Fruit fly (Drosophila melanogaster) whole organism, prepupa: ENCODE measurements around the gene CG7497.

Experiments
- Blimp-1 ChIP-seq: fragments of 200-800 bp; sonication (Bioruptor generic); optimal IDR thresholded peaks from 3 replicates; lab custom pipeline; 2017; ENCODE audit warnings: missing biosample characterization, missing genetic modification characterization, mild to moderate bottlenecking, moderate library complexity, missing genetic modification reagents
- CG10631 ChIP-seq: fragments of 200-800 bp; sonication (Bioruptor generic); optimal IDR thresholded peaks from 2 replicates; lab custom pipeline; 2016; ENCODE audit warnings: missing biosample characterization, missing genetic modification characterization
- CG10669 ChIP-seq: fragments of 200-800 bp; sonication (Bioruptor generic); optimal IDR thresholded peaks from 3 replicates; lab custom pipeline; 2018; ENCODE audit warnings: missing biosample characterization, mild to moderate bottlenecking, missing genetic modification characterization, moderate library complexity
- CG11762 ChIP-seq: fragments of 200-800 bp; sonication (Bioruptor generic); optimal IDR thresholded peaks from 3 replicates; lab custom pipeline; 2016; ENCODE audit warnings: missing biosample characterization, missing genetic modification characterization; ENCODE audit not compliant: insufficient read depth
- CG11902 ChIP-seq: fragments of 200-800 bp; sonication (Bioruptor generic); optimal IDR thresholded peaks from 3 replicates; lab custom pipeline; 2016; ENCODE audit warnings: missing biosample characterization, missing genetic modification characterization
- CG15336 ChIP-seq: fragments of 200-800 bp; sonication (Bioruptor generic); IDR thresholded peaks from 2 replicates; pipeline ENCODE4 v1.3.6; 2022; ENCODE audit warnings: missing biosample characterization, missing genetic modification characterization
- CG1621 ChIP-seq: fragments of 200-800 bp; sonication (Bioruptor generic); optimal IDR thresholded peaks from 3 replicates; lab custom pipeline; 2018; ENCODE audit warnings: missing biosample characterization, mild to moderate bottlenecking, missing genetic modification characterization
- CG16779 ChIP-seq: fragments of 200-800 bp; sonication (Bioruptor generic); optimal IDR thresholded peaks from 3 replicates; lab custom pipeline; 2017; ENCODE audit warnings: missing biosample characterization, mild to moderate bottlenecking, missing genetic modification characterization
- CG3032 ChIP-seq: fragments of 200-800 bp; optimal IDR thresholded peaks from 2 replicates; lab custom pipeline; 2019; ENCODE audit warnings: missing biosample characterization, mild to moderate bottlenecking, missing genetic modification characterization, moderate library complexity
- CG31627 ChIP-seq: fragments of 200-800 bp; sonication (Bioruptor generic); optimal IDR thresholded peaks from 3 replicates; lab custom pipeline; 2016; ENCODE audit warnings: missing biosample characterization, missing genetic modification characterization
- CG34406 ChIP-seq: fragments of 200-800 bp; sonication (Bioruptor generic); optimal IDR thresholded peaks from 3 replicates; lab custom pipeline; 2016; ENCODE audit warnings: missing biosample characterization, missing genetic modification characterization
- CG3919 ChIP-seq: fragments of 200-800 bp; sonication (Bioruptor generic); optimal IDR thresholded peaks from 3 replicates; lab custom pipeline; 2016; ENCODE audit warnings: missing biosample characterization, missing genetic modification characterization
- CG4318 ChIP-seq: fragments of 200-800 bp; sonication (Bioruptor generic); optimal IDR thresholded peaks from 3 replicates; lab custom pipeline; 2017; ENCODE audit warnings: missing biosample characterization, mild to moderate bottlenecking, missing genetic modification characterization
- CG6163 ChIP-seq: fragments of 200-800 bp; sonication (Bioruptor generic); IDR thresholded peaks from 3 replicates; pipeline ENCODE4 v1.3.6; 2022; ENCODE audit warnings: missing biosample characterization, missing genetic modification characterization
- CG6792 ChIP-seq: fragments of 200-800 bp; sonication (Bioruptor generic); optimal IDR thresholded peaks from 3 replicates; lab custom pipeline; 2016; ENCODE audit warnings: missing biosample characterization, missing genetic modification characterization
- CG6808 ChIP-seq: fragments of 200-800 bp; sonication (Bioruptor generic); optimal IDR thresholded peaks from 3 replicates; lab custom pipeline; 2017; ENCODE audit warnings: missing biosample characterization, missing genetic modification characterization, mild to moderate bottlenecking, moderate library complexity, missing genetic modification reagents
- CG6854 ChIP-seq: fragments of 200-800 bp; sonication (Bioruptor generic); optimal IDR thresholded peaks from 2 replicates; lab custom pipeline; 2017; ENCODE audit warnings: missing biosample characterization, mild to moderate bottlenecking, missing genetic modification characterization
- CG7368 ChIP-seq: fragments of 200-800 bp; sonication (Bioruptor generic); optimal IDR thresholded peaks from 3 replicates; lab custom pipeline; 2016; ENCODE audit warnings: missing biosample characterization, missing genetic modification characterization
- CG8119 ChIP-seq: fragments of 200-800 bp; sonication (Bioruptor generic); IDR thresholded peaks from 3 replicates; pipeline ENCODE4 v1.3.6; 2022; ENCODE audit warnings: missing biosample characterization, missing genetic modification characterization
- Eip78C ChIP-seq: fragments of 200-800 bp; sonication (Bioruptor generic); peaks from one replicate; lab custom pipeline; 2016; ENCODE audit warnings: missing biosample characterization, missing genetic modification characterization
- Eip93F ChIP-seq: fragments of 200-800 bp; sonication (Bioruptor generic); optimal IDR thresholded peaks from 2 replicates; lab custom pipeline; 2016; ENCODE audit warnings: missing biosample characterization, mild to moderate bottlenecking, missing genetic modification characterization
- Ets96B ChIP-seq: fragments of 200-800 bp; optimal IDR thresholded peaks from 2 replicates; lab custom pipeline; 2019; ENCODE audit warnings: missing biosample characterization, mild to moderate bottlenecking, missing genetic modification characterization, moderate library complexity
- Gug ChIP-seq: fragments of 200-800 bp; sonication (Bioruptor generic); IDR thresholded peaks from 2 replicates; pipeline ENCODE4 v1.3.6; 2022; ENCODE audit warnings: missing biosample characterization, missing genetic modification characterization
- Hr38 ChIP-seq: sonication (Bioruptor generic); optimal IDR thresholded peaks from 2 replicates; lab custom pipeline; 2016; ENCODE audit warnings: missing biosample characterization, missing genetic modification characterization
- Hr39 ChIP-seq: fragments of 200-800 bp; sonication (Bioruptor generic); optimal IDR thresholded peaks from 2 replicates; lab custom pipeline; 2016; ENCODE audit warnings: missing biosample characterization, missing genetic modification characterization
- Hr4 ChIP-seq: fragments of 200-800 bp; sonication (Bioruptor generic); optimal IDR thresholded peaks from 3 replicates; lab custom pipeline; 2016; ENCODE audit warnings: missing biosample characterization, missing genetic modification characterization
- Lpt ChIP-seq: fragments of 200-800 bp; sonication (Bioruptor generic); optimal IDR thresholded peaks from 3 replicates; lab custom pipeline; 2016; ENCODE audit warnings: missing biosample characterization, missing genetic modification characterization
- Met ChIP-seq: fragments of 200-800 bp; sonication (Bioruptor generic); optimal IDR thresholded peaks from 3 replicates; lab custom pipeline; 2016; ENCODE audit warnings: missing biosample characterization, missing genetic modification characterization
- OdsH ChIP-seq: fragments of 200-800 bp; sonication (Bioruptor generic); optimal IDR thresholded peaks from 3 replicates; lab custom pipeline; 2016; ENCODE audit warnings: missing biosample characterization, missing genetic modification characterization
- Smox ChIP-seq: fragments of 200-800 bp; sonication (Bioruptor generic); optimal IDR thresholded peaks from 3 replicates; lab custom pipeline; 2016; ENCODE audit warnings: missing biosample characterization, missing genetic modification characterization
- Sox102F ChIP-seq: fragments of 200-800 bp; sonication (Bioruptor generic); optimal IDR thresholded peaks from 2 replicates; lab custom pipeline; 2016; ENCODE audit warnings: missing biosample characterization, mild to moderate bottlenecking, missing genetic modification characterization
- achi ChIP-seq: fragments of 200-800 bp; sonication (Bioruptor generic); optimal IDR thresholded peaks from 3 replicates; lab custom pipeline; 2016; ENCODE audit warnings: missing biosample characterization, missing genetic modification characterization
- acj6 ChIP-seq: fragments of 200-800 bp; sonication (Bioruptor generic); optimal IDR thresholded peaks from 3 replicates; lab custom pipeline; 2016; ENCODE audit warnings: missing biosample characterization, missing genetic modification characterization
- cyc ChIP-seq: fragments of 200-800 bp; sonication (Bioruptor generic); optimal IDR thresholded peaks from 3 replicates; lab custom pipeline; 2016; ENCODE audit warnings: missing biosample characterization, missing genetic modification characterization
- dac ChIP-seq: fragments of 200-800 bp; sonication (Bioruptor generic); optimal IDR thresholded peaks from 2 replicates; lab custom pipeline; 2017; ENCODE audit warnings: missing biosample characterization, mild to moderate bottlenecking, missing genetic modification characterization
- eg ChIP-seq: fragments of 200-800 bp; sonication (Bioruptor generic); IDR thresholded peaks from 3 replicates; pipeline ENCODE4 v1.3.6; 2022; ENCODE audit warnings: missing biosample characterization, missing genetic modification characterization
- esn ChIP-seq: fragments of 200-800 bp; sonication (Bioruptor generic); optimal IDR thresholded peaks from 2 replicates; lab custom pipeline; 2016; ENCODE audit warnings: missing biosample characterization, mild to moderate bottlenecking, missing genetic modification characterization, moderate library complexity
- fd59A ChIP-seq: fragments of 200-800 bp; sonication (Bioruptor generic); optimal IDR thresholded peaks from 2 replicates; lab custom pipeline; 2017; ENCODE audit warnings: missing biosample characterization, mild to moderate bottlenecking, missing genetic modification characterization, missing genetic modification reagents
- fd85E ChIP-seq: fragments of 200-800 bp; sonication (Bioruptor generic); optimal IDR thresholded peaks from 3 replicates; lab custom pipeline; 2016; ENCODE audit warnings: missing biosample characterization, missing genetic modification characterization
- fkh ChIP-seq: fragments of 200-800 bp; sonication (Bioruptor generic); optimal IDR thresholded peaks from 3 replicates; lab custom pipeline; 2017; ENCODE audit warnings: missing biosample characterization, mild to moderate bottlenecking, missing genetic modification characterization, moderate library complexity
- net ChIP-seq: fragments of 200-800 bp; sonication (Bioruptor generic); optimal IDR thresholded peaks from 3 replicates; lab custom pipeline; 2016; ENCODE audit warnings: missing biosample characterization, missing genetic modification characterization
- pdm3 ChIP-seq: fragments of 200-800 bp; sonication (Bioruptor generic); optimal IDR thresholded peaks from 3 replicates; lab custom pipeline; 2016; ENCODE audit warnings: missing biosample characterization, missing genetic modification characterization
- salr ChIP-seq, 2 experiments: fragments of 200-800 bp; sonication (Bioruptor generic); optimal IDR thresholded peaks; 3 replicates each; lab custom pipeline; 2016 to 2018; ENCODE audit warnings: missing biosample characterization in 2 of 2, missing genetic modification characterization in 2 of 2, mild to moderate bottlenecking in 1 of 2
- spab ChIP-seq: fragments of 200-800 bp; sonication (Bioruptor generic); optimal IDR thresholded peaks from 2 replicates; lab custom pipeline; 2017; ENCODE audit warnings: missing biosample characterization, mild to moderate bottlenecking, missing genetic modification characterization, missing genetic modification reagents
- ss ChIP-seq, 2 experiments: fragments of 200-800 bp; sonication (Bioruptor generic); optimal IDR thresholded peaks; 2 replicates in 1 of 2; 3 replicates in 1 of 2; lab custom pipeline; 2017 to 2018; ENCODE audit warnings: mild to moderate bottlenecking in 2 of 2, missing biosample characterization in 2 of 2, missing genetic modification characterization in 2 of 2, moderate library complexity in 1 of 2
- svp ChIP-seq: fragments of 200-800 bp; sonication (Bioruptor generic); peaks from one replicate; lab custom pipeline; 2016; ENCODE audit warnings: missing biosample characterization, missing genetic modification characterization
- topi ChIP-seq: fragments of 200-800 bp; sonication (Bioruptor generic); optimal IDR thresholded peaks from 3 replicates; lab custom pipeline; 2016; ENCODE audit warnings: missing biosample characterization, missing genetic modification characterization
- vri ChIP-seq: fragments of 200-800 bp; sonication (Bioruptor generic); optimal IDR thresholded peaks from 3 replicates; lab custom pipeline; 2016; ENCODE audit warnings: missing biosample characterization, mild to moderate bottlenecking, missing genetic modification characterization

CG7497 gene

DNA sequence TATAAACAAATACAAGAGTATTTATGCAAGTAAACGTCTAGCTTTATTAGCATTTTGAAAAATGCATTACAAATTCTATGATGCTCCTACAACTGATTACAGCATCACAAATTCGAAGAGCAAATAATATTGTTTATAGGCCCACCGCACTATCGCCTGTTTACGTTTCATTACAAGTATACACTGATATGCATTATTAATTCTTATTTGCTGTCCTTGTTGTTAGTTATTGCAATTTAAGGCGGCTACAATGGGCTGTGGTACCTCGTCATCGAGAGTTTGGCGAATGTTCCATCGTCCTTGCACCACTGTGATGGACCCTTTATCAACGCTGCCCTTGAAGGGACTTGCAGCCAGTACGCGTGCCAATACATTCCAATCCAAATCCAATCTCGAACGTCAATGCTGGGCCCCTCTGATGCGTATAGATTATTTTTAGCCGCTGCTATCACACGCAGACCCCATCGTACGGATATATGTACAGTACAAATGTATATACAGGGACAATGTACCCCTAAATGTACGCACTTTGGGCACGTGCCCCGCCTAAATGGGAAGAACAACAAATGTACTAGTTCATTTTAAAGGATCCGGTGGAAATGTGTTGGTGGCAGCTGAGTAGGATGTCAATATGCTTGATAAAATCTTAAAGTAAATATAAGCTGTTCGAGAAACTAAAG, 23.6 kb downstream of the CG7497 start:
- TF ChIP-seq eg, result 0 out of 3 replicates have a peak, but pooled peaks have one; percentile 7
- no peak for TF ChIP-seq OdsH (GFP tag; lab: Kevin White, UChicago)

DNA sequence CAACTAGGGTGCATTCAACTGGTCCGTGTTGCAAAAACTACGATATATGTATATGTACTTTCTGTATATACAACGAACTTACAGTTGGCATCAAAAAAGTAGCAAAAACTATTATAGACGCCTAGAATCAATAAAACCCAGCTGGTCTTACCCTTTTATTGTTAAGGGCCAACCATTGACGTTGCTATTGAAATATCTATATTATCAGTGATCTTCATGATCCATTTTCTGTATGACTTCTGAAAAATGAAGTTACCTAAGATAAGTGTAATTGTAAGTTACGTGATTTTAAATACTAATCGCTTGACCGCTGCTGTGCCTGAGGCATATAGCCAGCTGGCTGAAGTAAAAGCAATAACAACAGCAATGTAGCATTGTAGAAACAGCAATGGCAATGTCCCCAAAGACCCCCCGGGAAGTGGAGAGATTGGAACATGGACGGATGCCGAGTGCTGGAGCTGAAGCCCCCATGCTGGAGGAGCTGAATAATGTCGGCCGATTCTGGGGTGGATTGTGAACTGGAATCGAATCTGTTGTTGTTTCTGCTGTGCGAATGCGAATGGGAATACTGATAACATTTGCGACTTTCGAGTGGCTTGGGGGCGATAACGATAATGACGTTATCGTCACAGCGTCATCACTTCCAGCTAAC, 24.6 kb downstream of the CG7497 start:
- peak; percentile 87 for TF ChIP-seq CG8119
- peak; percentile 76 for TF ChIP-seq Sox102F
- TF ChIP-seq CG11902 (GFP tag; lab: Kevin White, UChicago), result peak; percentile 60
- TF ChIP-seq eg, result peak; percentile 81
- TF ChIP-seq esn (GFP tag; lab: Kevin White, UChicago), result peak; percentile 69
- peak; percentile 86 for TF ChIP-seq Ets96B (tag; lab: Kevin White, UChicago)
- TF ChIP-seq acj6 (GFP tag; lab: Kevin White, UChicago), result peak; percentile 83
- TF ChIP-seq cyc (GFP tag; lab: Kevin White, UChicago), result peak; percentile 72
- TF ChIP-seq achi, result peak; percentile 87
- TF ChIP-seq pdm3 (GFP tag; lab: Kevin White, UChicago), result peak; percentile 88
- TF ChIP-seq Gug (GFP tag; lab: Robert Waterston, UW), result peak; percentile 64
- TF ChIP-seq fd59A, result peak; percentile 82
- TF ChIP-seq salr (GFP tag; optimal IDR thresholded peaks at IDR 0.05; lab: Kevin White, UChicago), result peak; percentile 71 to 74
- peak; percentile 75 for TF ChIP-seq topi (GFP tag; lab: Kevin White, UChicago)
- TF ChIP-seq fkh, result no peak
- TF ChIP-seq CG6808 (GFP tag; lab: Kevin White, UChicago), result peak; percentile 84
- no peak for TF ChIP-seq fd85E
- TF ChIP-seq Eip78C (GFP tag; lab: Kevin White, UChicago), result peak; percentile 95
- TF ChIP-seq CG4318 (GFP tag; lab: Kevin White, UChicago), result peak; percentile 71
- TF ChIP-seq CG6163 (GFP tag; lab: Robert Waterston, UW), result peak; percentile 77; the same call in 2 of the 3 replicates
- peak; percentile 68 for TF ChIP-seq CG10631
- no peak for TF ChIP-seq Hr38 (GFP tag; lab: Kevin White, UChicago)
- peak; percentile 80 for TF ChIP-seq CG3919
- TF ChIP-seq CG1621 (tag; lab: Kevin White, UChicago), result peak; percentile 84
- peak; percentile 80 for TF ChIP-seq CG6792
- TF ChIP-seq CG7368 (GFP tag; lab: Kevin White, UChicago), result peak; percentile 72
- peak; percentile 87 for TF ChIP-seq CG15336
- peak; percentile 66 for TF ChIP-seq CG11762 (GFP tag; lab: Kevin White, UChicago)
- peak; percentile 80 for TF ChIP-seq spab (GFP tag; lab: Kevin White, UChicago)
- TF ChIP-seq ss (GFP tag; optimal IDR thresholded peaks at IDR 0.05; lab: Kevin White, UChicago), result peak; percentile 70 to 82
- peak; percentile 88 for TF ChIP-seq net
- TF ChIP-seq CG16779, result peak; percentile 73
- TF ChIP-seq vri (GFP tag; lab: Kevin White, UChicago), result peak; percentile 42
- peak; percentile 89 for TF ChIP-seq svp (GFP tag; lab: Kevin White, UChicago)
- TF ChIP-seq CG10669 (GFP tag; lab: Kevin White, UChicago), result peak; percentile 83
- peak; percentile 88 for TF ChIP-seq Hr4 (GFP tag; lab: Kevin White, UChicago)
- peak; percentile 78 for TF ChIP-seq Met (GFP tag; lab: Kevin White, UChicago)
- peak; percentile 35 for TF ChIP-seq CG6854 (GFP tag; lab: Kevin White, UChicago)
- TF ChIP-seq CG31627 (GFP tag; lab: Kevin White, UChicago), result peak; percentile 63
- TF ChIP-seq Smox (GFP tag; lab: Kevin White, UChicago), result peak; percentile 64
- TF ChIP-seq Blimp-1, result peak; percentile 10
- TF ChIP-seq Hr39, result peak; percentile 60
- peak; percentile 81 for TF ChIP-seq CG3032
- no peak for TF ChIP-seq Eip93F (GFP tag; lab: Kevin White, UChicago)
- peak; percentile 77 for TF ChIP-seq CG34406 (GFP tag; lab: Kevin White, UChicago)
- TF ChIP-seq Lpt, result peak; percentile 72
- peak; percentile 57 for TF ChIP-seq dac (GFP tag; lab: Kevin White, UChicago)
